Worm (Caenorhabditis elegans): Measurements from ENCODE around the gene pcp-1.
A peak's percentile ranks its signal among the peaks of the same experiment; 100 is the strongest.

The pcp-1 gene

ce11 chrIII:7736003-7736402 is 22.7 kb upstream of the pcp-1 start:
- TF ChIP-seq aha-1 (tag), result peak; percentile 76
- TF ChIP-seq Y75B8A.6 (GFP tag; IDR thresholded peaks at IDR 0.05), result 0 out of 2 replicates have a peak, but pooled peaks have one; percentile 18
- no peak for TF ChIP-seq sdz-12 (GFP tag; optimal IDR thresholded peaks at IDR 0.05)
- peak; percentile 39 for TF ChIP-seq duxl-1 (tag; optimal IDR thresholded peaks at IDR 0.05; ENCODE audit: poor library complexity)
- TF ChIP-seq ceh-20 (GFP tag; IDR thresholded peaks at IDR 0.05), result no peak
- peak in 1 of 2 experiments; percentile 67 for TF ChIP-seq unc-62 (GFP tag; optimal IDR thresholded peaks at IDR 0.05 in 1 of 2)
- no peak for TF ChIP-seq unc-62 (tag; optimal IDR thresholded peaks at IDR 0.05)

DNA sequence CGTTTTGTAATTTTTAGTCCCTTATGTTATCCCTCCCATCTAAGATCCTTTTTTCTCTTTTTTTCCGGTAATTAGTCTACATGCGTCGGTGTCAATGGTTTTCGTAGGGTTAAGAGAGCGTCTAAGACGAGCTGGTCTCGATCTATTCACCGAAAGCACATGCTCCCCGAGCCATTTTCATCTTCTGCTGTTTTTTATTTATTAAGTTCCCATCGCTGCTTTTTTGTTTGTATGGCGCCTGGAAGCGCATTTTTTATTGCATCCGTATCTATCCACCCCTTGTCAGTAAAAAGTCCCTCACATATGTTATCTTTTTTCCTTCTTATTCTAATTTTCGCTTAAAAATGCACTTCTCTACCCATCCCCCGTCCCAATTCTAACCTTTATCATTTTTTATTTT is 21.9 kb upstream of the pcp-1 start:
- TF ChIP-seq nhr-10 (tag; optimal IDR thresholded peaks at IDR 0.05) (no peak), ces-1 (GFP tag; optimal IDR thresholded peaks at IDR 0.05) (no peak), ZK337.2 (GFP tag; IDR thresholded peaks at IDR 0.05) (no peak), snpc-1.2 (GFP tag; IDR thresholded peaks at IDR 0.05) (0 out of 2 replicates have a peak, but pooled peaks have one; percentile 8), mxl-2 (GFP tag; conservative IDR thresholded peaks at IDR 0.05) (no peak), ceh-20 (GFP tag; IDR thresholded peaks at IDR 0.05) (no peak), pqm-1 (tag; optimal IDR thresholded peaks at IDR 0.05) (no peak), Y5F2A.4 (GFP tag; optimal IDR thresholded peaks at IDR 0.05) (peak; percentile 16), gei-8 (GFP tag; optimal IDR thresholded peaks at IDR 0.05) (peak; percentile 44), zag-1 (tag; optimal IDR thresholded peaks at IDR 0.05) (no peak), egl-43 (GFP tag; IDR thresholded peaks at IDR 0.05) (peak; percentile 67; the same call in 1 of the 2 replicates), dmd-6 (GFP tag; IDR thresholded peaks at IDR 0.05) (peak; percentile 22), hmg-1.1 (GFP tag; IDR thresholded peaks at IDR 0.05) (no peak), madf-9 (GFP tag; conservative IDR thresholded peaks at IDR 0.05) (0 out of 2 replicates have a peak, but pooled peaks have one; percentile 3), daf-12 (tag; optimal IDR thresholded peaks at IDR 0.05) (no peak), F49E8.2 (tag; optimal IDR thresholded peaks at IDR 0.05; ENCODE audit: borderline replicate concordance) (no peak), hif-1 (tag; optimal IDR thresholded peaks at IDR 0.05) (no peak), zfp-2 (tag; optimal IDR thresholded peaks at IDR 0.05) (no peak), aha-1 (tag) (no peak), nhr-28 (tag; optimal IDR thresholded peaks at IDR 0.05) (no peak), skn-1 (tag; optimal IDR thresholded peaks at IDR 0.05) (no peak), Y48G9A.11 (GFP tag; IDR thresholded peaks at IDR 0.05) (peak; percentile 51; the same call in 1 of the 2 replicates), ctbp-1 (GFP tag; IDR thresholded peaks at IDR 0.05) (0 out of 2 replicates have a peak, but pooled peaks have one; percentile 45), php-3 (GFP tag; IDR thresholded peaks at IDR 0.05) (peak; percentile 45; the same call in 1 of the 2 replicates), madf-5 (GFP tag; IDR thresholded peaks at IDR 0.05) (0 out of 4 replicates have a peak, but pooled peaks of 1 of the 2 experiments have one; percentile 42), ceh-82 (tag; optimal IDR thresholded peaks at IDR 0.05) (no peak), unc-130 (GFP tag; optimal IDR thresholded peaks at IDR 0.05) (no peak), sdz-12 (GFP tag; optimal IDR thresholded peaks at IDR 0.05) (no peak), F44E2.7 (GFP tag; IDR thresholded peaks at IDR 0.05) (no peak), nhr-42 (GFP tag; IDR thresholded peaks at IDR 0.05) (no peak), daf-8 (GFP tag; IDR thresholded peaks at IDR 0.05) (no peak), mes-2 (tag; optimal IDR thresholded peaks at IDR 0.05; ENCODE audit: poor library complexity, severe bottlenecking) (peak; percentile 37), mdt-29 (GFP tag; IDR thresholded peaks at IDR 0.05) (0 out of 2 replicates have a peak, but pooled peaks have one; percentile 41), arid-1 (GFP tag; conservative IDR thresholded peaks at IDR 0.05) (no peak; the same call in 1 of the 2 replicates), jun-1 (tag; optimal IDR thresholded peaks at IDR 0.05) (no peak), Y105C5A.15 (GFP tag; IDR thresholded peaks at IDR 0.05) (peak; percentile 40; the same call in 1 of the 2 replicates), aly-2 (tag; optimal IDR thresholded peaks at IDR 0.05) (no peak), ztf-7 (tag; optimal IDR thresholded peaks at IDR 0.05) (no peak), lim-7 (GFP tag; IDR thresholded peaks at IDR 0.05) (peak; percentile 60), cey-2 (tag; optimal IDR thresholded peaks at IDR 0.05; ENCODE audit: borderline replicate concordance, insufficient read depth) (no peak), lsy-2 (tag; optimal IDR thresholded peaks at IDR 0.05) (no peak), zfp-3 (GFP tag; conservative IDR thresholded peaks at IDR 0.05) (peak; percentile 53; the same call in 1 of the 2 replicates), fos-1 (tag; optimal IDR thresholded peaks at IDR 0.05) (no peak), vab-7 (GFP tag; IDR thresholded peaks at IDR 0.05) (peak; percentile 14; the same call in 1 of the 2 replicates), dmd-8 (GFP tag; IDR thresholded peaks at IDR 0.05) (no peak)

Measured in whole organism, L4 larva.